Fruit fly (Drosophila melanogaster): Measurements from ENCODE around the gene CG14435.

The CG14435 gene

dm6 chrX:6853384-6853783, 9.7 kb upstream of the CG14435 start (continued):
- no peak for TF ChIP-seq CG2889 (GFP tag; IDR thresholded peaks at IDR 0.05)
- TF ChIP-seq Doc2 (GFP tag; IDR thresholded peaks at IDR 0.05) = no peak
- TF ChIP-seq CG10462 (GFP tag; optimal IDR thresholded peaks at IDR 0.05) = no peak
- TF ChIP-seq CG30020 (tag; optimal IDR thresholded peaks at IDR 0.05) = no peak
- no peak for TF ChIP-seq Opbp (GFP tag; IDR thresholded peaks at IDR 0.05; ENCODE audit: partially characterized antibody)
- TF ChIP-seq CG10565 (GFP tag; optimal IDR thresholded peaks at IDR 0.05) = no peak
- no peak for TF ChIP-seq Dip2 (GFP tag; IDR thresholded peaks at IDR 0.05)
- TF ChIP-seq CG34422 (GFP tag; IDR thresholded peaks at IDR 0.05) = peak; percentile 18; the same call in 1 of the 3 replicates
- TF ChIP-seq CG17361 (GFP tag; IDR thresholded peaks at IDR 0.05) = no peak
- no peak for TF ChIP-seq CG12942 (GFP tag; optimal IDR thresholded peaks at IDR 0.05)
- no peak for TF ChIP-seq gsb (GFP tag; IDR thresholded peaks at IDR 0.05)
- peak; percentile 23 for TF ChIP-seq CrebB (tag; optimal IDR thresholded peaks at IDR 0.05)
- no peak for TF ChIP-seq CG9932 (GFP tag; IDR thresholded peaks at IDR 0.05)
- TF ChIP-seq Doc3 (GFP tag; IDR thresholded peaks at IDR 0.05; ENCODE audit: partially characterized antibody) = no peak
- peak; percentile 77 for TF ChIP-seq CG34376 (GFP tag; optimal IDR thresholded peaks at IDR 0.05)
- peak; percentile 0 for TF ChIP-seq oc (tag; optimal IDR thresholded peaks at IDR 0.05)
- peak; percentile 100 for TF ChIP-seq CG1233 (GFP tag; optimal IDR thresholded peaks at IDR 0.05)
- TF ChIP-seq HLH4C (GFP tag; IDR thresholded peaks at IDR 0.05; ENCODE audit: partially characterized antibody) = no peak
- peak; percentile 21 for TF ChIP-seq wek (GFP tag; optimal IDR thresholded peaks at IDR 0.05)
- no peak for TF ChIP-seq CG9817 (tag; optimal IDR thresholded peaks at IDR 0.05)
- no peak for TF ChIP-seq hkb (optimal IDR thresholded peaks at IDR 0.05)
- peak; percentile 39; the same call in 1 of the 2 replicates for TF ChIP-seq hkb (GFP tag; IDR thresholded peaks at IDR 0.05)
- no peak for TF ChIP-seq trem (tag; optimal IDR thresholded peaks at IDR 0.05)
- TF ChIP-seq her (GFP tag; optimal IDR thresholded peaks at IDR 0.05) = no peak
- TF ChIP-seq CG1603 (tag; optimal IDR thresholded peaks at IDR 0.05) = no peak
- peak; percentile 85 for TF ChIP-seq crol (GFP tag; IDR thresholded peaks at IDR 0.05)
- no peak for TF ChIP-seq sc (optimal IDR thresholded peaks at IDR 0.05)
- no peak for TF ChIP-seq sc (GFP tag; optimal IDR thresholded peaks at IDR 0.05)
- no peak for TF ChIP-seq stwl (tag; optimal IDR thresholded peaks at IDR 0.05)
- peak; percentile 3 for TF ChIP-seq Fer1 (GFP tag; optimal IDR thresholded peaks at IDR 0.05)
- no peak for TF ChIP-seq CG9215 (GFP tag; IDR thresholded peaks at IDR 0.05)
- no peak for TF ChIP-seq CG17568 (GFP tag; optimal IDR thresholded peaks at IDR 0.05)
- TF ChIP-seq gce (GFP tag; IDR thresholded peaks at IDR 0.05) = no peak; the same call in 2 of the 3 replicates
- no peak for TF ChIP-seq CG18764 (GFP tag; optimal IDR thresholded peaks at IDR 0.05)
- TF ChIP-seq HLHmδ (GFP tag; optimal IDR thresholded peaks at IDR 0.05) = no peak
- TF ChIP-seq HmgZ (tag; optimal IDR thresholded peaks at IDR 0.05) = peak; percentile 46
- no peak for TF ChIP-seq slou (GFP tag; optimal IDR thresholded peaks at IDR 0.05)
- TF ChIP-seq dimm (GFP tag; IDR thresholded peaks at IDR 0.05) = no peak
- peak; percentile 75 for TF ChIP-seq CG4360 (GFP tag; IDR thresholded peaks at IDR 0.05)
- TF ChIP-seq Ets65A (GFP tag) = no peak
- TF ChIP-seq CG11560 (tag; IDR thresholded peaks at IDR 0.05) = no peak
- peak; percentile 84 for TF ChIP-seq Med (GFP tag)
- TF ChIP-seq Sry-δ (GFP tag; optimal IDR thresholded peaks at IDR 0.05) = no peak
- TF ChIP-seq CG17385 (GFP tag; optimal IDR thresholded peaks at IDR 0.05) = peak; percentile 93
- peak; percentile 78 for TF ChIP-seq mirr (GFP tag; optimal IDR thresholded peaks at IDR 0.05)
- TF ChIP-seq ap (GFP tag; IDR thresholded peaks at IDR 0.05) = no peak
- TF ChIP-seq kni (GFP tag; optimal IDR thresholded peaks at IDR 0.05) = peak; percentile 90
- peak; percentile 68 for TF ChIP-seq ttk (GFP tag; IDR thresholded peaks at IDR 0.05)
- no peak for TF ChIP-seq BtbVII (GFP tag; optimal IDR thresholded peaks at IDR 0.05)
- TF ChIP-seq bbx (GFP tag; IDR thresholded peaks at IDR 0.05; ENCODE audit: partially characterized antibody) = no peak
- no peak for TF ChIP-seq HmgD (GFP tag; optimal IDR thresholded peaks at IDR 0.05)
- TF ChIP-seq CG3847 (GFP tag; IDR thresholded peaks at IDR 0.05) = no peak
- TF ChIP-seq CG6254 (GFP tag; optimal IDR thresholded peaks at IDR 0.05) = no peak

All from whole organism, embryonic.